Worm (Caenorhabditis elegans): ENCODE results near the gene C06B3.16.

C06B3.16 gene

ce11 chrV:13961927-13962419, 30.6 kb downstream of the C06B3.16 start, which contains the start of the genes algn-13 and R10D12.13 (continued):
- TF ChIP-seq hlh-12 (tag; optimal IDR thresholded peaks at IDR 0.05) (no peak), repo-1 (tag; optimal IDR thresholded peaks at IDR 0.05) (no peak), F55B11.4 (tag; optimal IDR thresholded peaks at IDR 0.05; ENCODE audit: borderline replicate concordance, insufficient read depth) (no peak), tlf-1 (GFP tag; optimal IDR thresholded peaks at IDR 0.05) (peak; percentile 41), C17E4.6 (GFP tag; IDR thresholded peaks at IDR 0.05) (no peak), rpc-1 (optimal IDR thresholded peaks at IDR 0.05) (peak; percentile 44), rpc-1 (tag; optimal IDR thresholded peaks at IDR 0.05) (no peak), F57A8.1 (GFP tag; optimal IDR thresholded peaks at IDR 0.05) (no peak), ztf-25 (GFP tag; IDR thresholded peaks at IDR 0.05) (no peak), egl-18 (GFP tag; IDR thresholded peaks at IDR 0.05) (no peak), madf-6 (GFP tag; IDR thresholded peaks at IDR 0.05) (peak; percentile 93), F57C9.4 (tag; optimal IDR thresholded peaks at IDR 0.05) (no peak), pbrm-1 (GFP tag; IDR thresholded peaks at IDR 0.05) (peak; percentile 78), hlh-26 (GFP tag; conservative IDR thresholded peaks at IDR 0.05) (no peak), ztf-3 (GFP tag; optimal IDR thresholded peaks at IDR 0.05) (no peak), lag-1 (GFP tag; IDR thresholded peaks at IDR 0.05) (no peak), aptf-3 (GFP tag; IDR thresholded peaks at IDR 0.05) (no peak), F49E8.2 (tag; optimal IDR thresholded peaks at IDR 0.05; ENCODE audit: insufficient read depth) (peak; percentile 57), bed-2 (GFP tag; IDR thresholded peaks at IDR 0.05) (no peak), egrh-3 (GFP tag; IDR thresholded peaks at IDR 0.05) (no peak), him-1 (tag; optimal IDR thresholded peaks at IDR 0.05) (no peak), ceh-91 (GFP tag; IDR thresholded peaks at IDR 0.05) (peak; percentile 67), lsy-27 (tag; optimal IDR thresholded peaks at IDR 0.05; ENCODE audit: borderline replicate concordance, insufficient read depth) (no peak), F39B2.1 (GFP tag; IDR thresholded peaks at IDR 0.05) (no peak), unc-130 (GFP tag; optimal IDR thresholded peaks at IDR 0.05) (peak; percentile 41), mxl-1 (tag; optimal IDR thresholded peaks at IDR 0.05) (no peak), zfh-2 (GFP tag; conservative IDR thresholded peaks at IDR 0.05) (no peak), ztf-6 (GFP tag; IDR thresholded peaks at IDR 0.05) (no peak), ceh-27 (GFP tag; optimal IDR thresholded peaks at IDR 0.05) (peak; percentile 16), F10E7.11 (tag; optimal IDR thresholded peaks at IDR 0.05) (no peak), tbx-9 (tag; optimal IDR thresholded peaks at IDR 0.05; ENCODE audit: borderline replicate concordance) (no peak), gei-17 (GFP tag; optimal IDR thresholded peaks at IDR 0.05) (no peak), dpff-1 (tag; optimal IDR thresholded peaks at IDR 0.05) (no peak), let-526 (GFP tag; IDR thresholded peaks at IDR 0.05) (no peak), xnd-1 (tag; optimal IDR thresholded peaks at IDR 0.05) (peak; percentile 65), mel-28 (tag; optimal IDR thresholded peaks at IDR 0.05; ENCODE audit: borderline replicate concordance) (no peak), ZK185.1 (tag; optimal IDR thresholded peaks at IDR 0.05; ENCODE audit: poor library complexity, severe bottlenecking) (peak; percentile 79), lin-35 (GFP tag; optimal IDR thresholded peaks at IDR 0.05) (peak in 2 of 3 experiments; percentile 16 to 68), egl-44 (GFP tag; IDR thresholded peaks at IDR 0.05) (no peak), attf-3 (GFP tag; conservative IDR thresholded peaks at IDR 0.05) (0 out of 2 replicates have a peak, but pooled peaks have one; percentile 21), nhr-120 (GFP tag; IDR thresholded peaks at IDR 0.05) (no peak), efl-1 (GFP tag; optimal IDR thresholded peaks at IDR 0.05) (peak; percentile 89), C06A6.2 (GFP tag; conservative IDR thresholded peaks at IDR 0.05) (peak; percentile 49; the same call in 1 of the 2 replicates), ceh-79 (tag; optimal IDR thresholded peaks at IDR 0.05) (no peak), Y67H2A.10 (GFP tag; conservative IDR thresholded peaks at IDR 0.05) (no peak), atf-7 (tag; optimal IDR thresholded peaks at IDR 0.05) (no peak), F37B4.10 (GFP tag; IDR thresholded peaks at IDR 0.05) (no peak), Y95B8A.8 (GFP tag; IDR thresholded peaks at IDR 0.05) (peak; percentile 26; the same call in 1 of the 2 replicates), attf-5 (GFP tag; optimal IDR thresholded peaks at IDR 0.05) (peak; percentile 54)
